Fruit fly (Drosophila melanogaster) whole organism, pupa: ENCODE results near the gene dimm.

Source experiments
- CG10348 ChIP-seq: fragments of 200-800 bp; sonication (Bioruptor generic); IDR thresholded peaks from 2 replicates; pipeline ENCODE4 v1.3.6; 2022; ENCODE audit warnings: missing biosample characterization, missing genetic modification characterization
- CG12605 ChIP-seq: fragments of 200-800 bp; sonication (Bioruptor generic); IDR thresholded peaks from 2 replicates; pipeline ENCODE4 v1.3.6; 2022; ENCODE audit warnings: missing biosample characterization, missing genetic modification characterization
- CG13204 ChIP-seq: fragments of 200-800 bp; sonication (Bioruptor generic); optimal IDR thresholded peaks from 2 replicates; lab custom pipeline; 2018; ENCODE audit warnings: missing biosample characterization, mild to moderate bottlenecking, missing genetic modification characterization, moderate library complexity
- CG14655 ChIP-seq: fragments of 200-800 bp; sonication (Bioruptor generic); optimal IDR thresholded peaks from 3 replicates; lab custom pipeline; 2017; ENCODE audit warnings: mild to moderate bottlenecking, missing biosample characterization, missing genetic modification reagents, missing genetic modification characterization
- CG15710 ChIP-seq: fragments of 200-800 bp; sonication (Bioruptor generic); optimal IDR thresholded peaks from 2 replicates; lab custom pipeline; 2018; ENCODE audit warnings: missing biosample characterization, mild to moderate bottlenecking, missing genetic modification characterization, moderate library complexity
- CG32121 ChIP-seq: fragments of 200-800 bp; sonication (Bioruptor generic); IDR thresholded peaks from 2 replicates; pipeline ENCODE4 v1.3.6; 2022; ENCODE audit warnings: missing biosample characterization, missing genetic modification characterization
- CG34367 ChIP-seq: fragments of 200-800 bp; sonication (Bioruptor generic); optimal IDR thresholded peaks from 2 replicates; lab custom pipeline; 2018; ENCODE audit warnings: missing biosample characterization, mild to moderate bottlenecking, missing genetic modification characterization
- CG4496 ChIP-seq: fragments of 200-800 bp; sonication (Bioruptor generic); IDR thresholded peaks from 3 replicates; pipeline ENCODE4 v1.3.6; 2022; ENCODE audit warnings: missing biosample characterization, missing genetic modification characterization
- CG8159 ChIP-seq: fragments of 200-800 bp; sonication (Bioruptor generic); optimal IDR thresholded peaks from 3 replicates; lab custom pipeline; 2018; ENCODE audit warnings: missing biosample characterization, mild to moderate bottlenecking, missing genetic modification characterization, moderate library complexity
- CG8301 ChIP-seq: fragments of 200-800 bp; sonication (Bioruptor generic); optimal IDR thresholded peaks from 2 replicates; lab custom pipeline; 2018; ENCODE audit warnings: missing biosample characterization, mild to moderate bottlenecking, missing genetic modification characterization
- CG9948 ChIP-seq: fragments of 200-800 bp; sonication (Bioruptor generic); optimal IDR thresholded peaks from 2 replicates; lab custom pipeline; 2018; ENCODE audit warnings: missing biosample characterization, mild to moderate bottlenecking, missing genetic modification characterization, moderate library complexity
- D1 ChIP-seq: fragments of 200-800 bp; sonication (Bioruptor generic); optimal IDR thresholded peaks from 2 replicates; lab custom pipeline; 2018; ENCODE audit warnings: missing biosample characterization, mild to moderate bottlenecking, missing genetic modification characterization, moderate library complexity
- EcR ChIP-seq: fragments of 200-800 bp; sonication (Bioruptor generic); optimal IDR thresholded peaks from 3 replicates; lab custom pipeline; 2019; ENCODE audit warnings: missing biosample characterization, missing genetic modification characterization, mild to moderate bottlenecking, moderate library complexity, missing genetic modification reagents
- Ets98B ChIP-seq: fragments of 200-800 bp; sonication (Bioruptor generic); IDR thresholded peaks from 2 replicates; pipeline ENCODE4 v1.3.6; 2022; ENCODE audit warnings: missing biosample characterization, missing genetic modification characterization
- Pif1A ChIP-seq: fragments of 200-800 bp; sonication (Bioruptor generic); optimal IDR thresholded peaks from 3 replicates; lab custom pipeline; 2016; ENCODE audit warnings: missing biosample characterization, missing genetic modification characterization
- Pif1B ChIP-seq: fragments of 200-800 bp; sonication (Bioruptor generic); optimal IDR thresholded peaks from 3 replicates; lab custom pipeline; 2016; ENCODE audit warnings: missing biosample characterization, missing genetic modification characterization
- Snoo ChIP-seq: fragments of 200-800 bp; sonication (Bioruptor generic); optimal IDR thresholded peaks from 3 replicates; lab custom pipeline; 2017; ENCODE audit warnings: missing biosample characterization, mild to moderate bottlenecking, missing genetic modification characterization, inconsistent platforms
- gl ChIP-seq: fragments of 200-800 bp; sonication (Bioruptor generic); optimal IDR thresholded peaks from 2 replicates; lab custom pipeline; 2018; ENCODE audit warnings: missing biosample characterization, mild to moderate bottlenecking, missing genetic modification characterization
- rn ChIP-seq: fragments of 200-800 bp; sonication (Bioruptor generic); IDR thresholded peaks from 2 replicates; pipeline ENCODE4 v1.3.6; 2022; ENCODE audit warnings: missing biosample characterization, missing genetic modification characterization

The dimm gene

dm6 chr2L:21379790-21380349 lies 48.3 kb downstream of the dimm start, which contains the start of gene nrv3:
nrv3 (plus strand) TSS chr2L:21380000.
- TF ChIP-seq D1 (tag; lab: Kevin White, UChicago) (no peak), CG8159 (no peak), CG32121 (no peak), EcR (no peak)

dm6 chr2L:21381379-21381778 lies 49.8 kb downstream of the dimm start:
- no peak for TF ChIP-seq CG10348
- TF ChIP-seq Pif1A (GFP tag; lab: Kevin White, UChicago), result no peak
- no peak for TF ChIP-seq CG9948 (tag; lab: Kevin White, UChicago)
- TF ChIP-seq Ets98B (GFP tag; lab: Robert Waterston, UW), result no peak
- TF ChIP-seq rn (GFP tag; lab: Robert Waterston, UW), result no peak
- no peak for TF ChIP-seq CG13204
- no peak for TF ChIP-seq Pif1B (GFP tag; lab: Kevin White, UChicago)
- no peak for TF ChIP-seq CG32121
- no peak for TF ChIP-seq CG8301 (tag; lab: Kevin White, UChicago)
- no peak for TF ChIP-seq CG8159
- TF ChIP-seq CG12605, result no peak
- TF ChIP-seq gl (tag; lab: Kevin White, UChicago), result no peak
- no peak for TF ChIP-seq CG15710 (tag; lab: Kevin White, UChicago)
- no peak for TF ChIP-seq D1 (tag; lab: Kevin White, UChicago)
- TF ChIP-seq CG14655, result no peak
- TF ChIP-seq CG4496, result no peak
- TF ChIP-seq Snoo, result no peak
- TF ChIP-seq CG34367 (tag; lab: Kevin White, UChicago), result no peak
